Fruit fly (Drosophila melanogaster) S2 (cell line): ENCODE data around the gene AstC.

ENCODE experiments used
- CG8478 ChIP-seq: fragments of >200 bp; optimal IDR thresholded peaks from 2 replicates; lab custom pipeline; 2018
- CTCF ChIP-seq, 2 experiments: fragments of >200 bp; optimal IDR thresholded peaks; 2 replicates each; lab custom pipeline; 2018

DNA sequence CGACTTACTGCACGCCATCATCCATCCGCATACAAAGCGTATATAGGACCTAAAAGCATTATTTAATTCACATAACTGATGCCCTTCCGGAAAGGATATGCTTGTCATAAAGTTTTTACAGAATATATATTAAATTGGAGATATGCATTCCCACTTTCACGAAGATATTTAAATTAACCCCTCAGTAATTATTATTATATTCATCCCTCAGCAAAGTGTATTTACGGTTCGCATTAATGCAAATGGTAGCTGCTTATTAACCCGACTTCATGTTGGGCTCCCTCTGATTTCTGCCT lies 28.8 kb downstream of the AstC start:
- TF ChIP-seq CG8478 (lab: Kevin White, UChicago) (no peak), CTCF (optimal IDR thresholded peaks at IDR 0.05; lab: Kevin White, UChicago) (no peak)
